Fruit fly (Drosophila melanogaster) whole organism, pupa: Measurements from ENCODE around the gene 825-Oak.

Experiments
- CG10348 ChIP-seq: fragments of 200-800 bp; sonication (Bioruptor generic); IDR thresholded peaks from 2 replicates; pipeline ENCODE4 v1.3.6; 2022; ENCODE audit warnings: missing biosample characterization, missing genetic modification characterization
- CG12605 ChIP-seq: fragments of 200-800 bp; sonication (Bioruptor generic); IDR thresholded peaks from 2 replicates; pipeline ENCODE4 v1.3.6; 2022; ENCODE audit warnings: missing biosample characterization, missing genetic modification characterization
- CG13204 ChIP-seq: fragments of 200-800 bp; sonication (Bioruptor generic); optimal IDR thresholded peaks from 2 replicates; lab custom pipeline; 2018; ENCODE audit warnings: missing biosample characterization, mild to moderate bottlenecking, missing genetic modification characterization, moderate library complexity
- CG14655 ChIP-seq: fragments of 200-800 bp; sonication (Bioruptor generic); optimal IDR thresholded peaks from 3 replicates; lab custom pipeline; 2017; ENCODE audit warnings: mild to moderate bottlenecking, missing biosample characterization, missing genetic modification reagents, missing genetic modification characterization
- CG15710 ChIP-seq: fragments of 200-800 bp; sonication (Bioruptor generic); optimal IDR thresholded peaks from 2 replicates; lab custom pipeline; 2018; ENCODE audit warnings: missing biosample characterization, mild to moderate bottlenecking, missing genetic modification characterization, moderate library complexity
- CG17806 ChIP-seq: fragments of 200-800 bp; sonication (Bioruptor generic); optimal IDR thresholded peaks from 2 replicates; lab custom pipeline; 2018; ENCODE audit warnings: missing biosample characterization, mild to moderate bottlenecking, missing genetic modification characterization, moderate library complexity
- CG32121 ChIP-seq: fragments of 200-800 bp; sonication (Bioruptor generic); IDR thresholded peaks from 2 replicates; pipeline ENCODE4 v1.3.6; 2022; ENCODE audit warnings: missing biosample characterization, missing genetic modification characterization
- CG34367 ChIP-seq: fragments of 200-800 bp; sonication (Bioruptor generic); optimal IDR thresholded peaks from 2 replicates; lab custom pipeline; 2018; ENCODE audit warnings: missing biosample characterization, mild to moderate bottlenecking, missing genetic modification characterization
- CG4496 ChIP-seq: fragments of 200-800 bp; sonication (Bioruptor generic); IDR thresholded peaks from 3 replicates; pipeline ENCODE4 v1.3.6; 2022; ENCODE audit warnings: missing biosample characterization, missing genetic modification characterization
- CG8159 ChIP-seq: fragments of 200-800 bp; sonication (Bioruptor generic); optimal IDR thresholded peaks from 3 replicates; lab custom pipeline; 2018; ENCODE audit warnings: missing biosample characterization, mild to moderate bottlenecking, missing genetic modification characterization, moderate library complexity
- CG8301 ChIP-seq: fragments of 200-800 bp; sonication (Bioruptor generic); optimal IDR thresholded peaks from 2 replicates; lab custom pipeline; 2018; ENCODE audit warnings: missing biosample characterization, mild to moderate bottlenecking, missing genetic modification characterization
- CG9948 ChIP-seq: fragments of 200-800 bp; sonication (Bioruptor generic); optimal IDR thresholded peaks from 2 replicates; lab custom pipeline; 2018; ENCODE audit warnings: missing biosample characterization, mild to moderate bottlenecking, missing genetic modification characterization, moderate library complexity
- D1 ChIP-seq: fragments of 200-800 bp; sonication (Bioruptor generic); optimal IDR thresholded peaks from 2 replicates; lab custom pipeline; 2018; ENCODE audit warnings: missing biosample characterization, mild to moderate bottlenecking, missing genetic modification characterization, moderate library complexity
- EcR ChIP-seq: fragments of 200-800 bp; sonication (Bioruptor generic); optimal IDR thresholded peaks from 3 replicates; lab custom pipeline; 2019; ENCODE audit warnings: missing biosample characterization, missing genetic modification characterization, mild to moderate bottlenecking, moderate library complexity, missing genetic modification reagents
- Ets98B ChIP-seq: fragments of 200-800 bp; sonication (Bioruptor generic); IDR thresholded peaks from 2 replicates; pipeline ENCODE4 v1.3.6; 2022; ENCODE audit warnings: missing biosample characterization, missing genetic modification characterization
- Pif1A ChIP-seq: fragments of 200-800 bp; sonication (Bioruptor generic); optimal IDR thresholded peaks from 3 replicates; lab custom pipeline; 2016; ENCODE audit warnings: missing biosample characterization, missing genetic modification characterization
- Pif1B ChIP-seq: fragments of 200-800 bp; sonication (Bioruptor generic); optimal IDR thresholded peaks from 3 replicates; lab custom pipeline; 2016; ENCODE audit warnings: missing biosample characterization, missing genetic modification characterization
- Snoo ChIP-seq: fragments of 200-800 bp; sonication (Bioruptor generic); optimal IDR thresholded peaks from 3 replicates; lab custom pipeline; 2017; ENCODE audit warnings: missing biosample characterization, mild to moderate bottlenecking, missing genetic modification characterization, inconsistent platforms
- fd96Ca ChIP-seq: fragments of 200-800 bp; sonication (Bioruptor generic); IDR thresholded peaks from 3 replicates; pipeline ENCODE4 v1.3.6; 2022; ENCODE audit warnings: missing biosample characterization, missing genetic modification characterization
- gl ChIP-seq: fragments of 200-800 bp; sonication (Bioruptor generic); optimal IDR thresholded peaks from 2 replicates; lab custom pipeline; 2018; ENCODE audit warnings: missing biosample characterization, mild to moderate bottlenecking, missing genetic modification characterization
- rn ChIP-seq: fragments of 200-800 bp; sonication (Bioruptor generic); IDR thresholded peaks from 2 replicates; pipeline ENCODE4 v1.3.6; 2022; ENCODE audit warnings: missing biosample characterization, missing genetic modification characterization

Gene 825-Oak

dm6 chr3L:19444092-19444491, 27.9 kb downstream of the 825-Oak start:
- no peak for TF ChIP-seq Snoo (tag; lab: Kevin White, UChicago)
- TF ChIP-seq fd96Ca (GFP tag; lab: Robert Waterston, UW): no peak
- peak; percentile 26 for TF ChIP-seq CG8159 (tag; lab: Kevin White, UChicago)
- TF ChIP-seq EcR: no peak
- TF ChIP-seq CG13204: no peak
- no peak for TF ChIP-seq CG8301 (tag; lab: Kevin White, UChicago)
- TF ChIP-seq CG4496 (GFP tag; lab: Robert Waterston, UW): 0 out of 3 replicates have a peak, but pooled peaks have one; percentile 29
- TF ChIP-seq CG15710 (tag; lab: Kevin White, UChicago): peak; percentile 22
- TF ChIP-seq CG32121 (GFP tag; lab: Robert Waterston, UW): no peak
- TF ChIP-seq CG14655: no peak
- TF ChIP-seq CG9948 (tag; lab: Kevin White, UChicago): peak; percentile 25
- TF ChIP-seq CG34367 (tag; lab: Kevin White, UChicago): peak; percentile 0
- no peak for TF ChIP-seq Pif1B (GFP tag; lab: Kevin White, UChicago)
- TF ChIP-seq D1: no peak
- TF ChIP-seq CG10348: no peak
- TF ChIP-seq CG12605 (GFP tag; lab: Robert Waterston, UW): no peak
- TF ChIP-seq gl: no peak
- no peak for TF ChIP-seq rn (GFP tag; lab: Robert Waterston, UW)
- peak; percentile 32 for TF ChIP-seq CG17806 (tag; lab: Kevin White, UChicago)
- TF ChIP-seq Ets98B: no peak
- TF ChIP-seq Pif1A: no peak

DNA sequence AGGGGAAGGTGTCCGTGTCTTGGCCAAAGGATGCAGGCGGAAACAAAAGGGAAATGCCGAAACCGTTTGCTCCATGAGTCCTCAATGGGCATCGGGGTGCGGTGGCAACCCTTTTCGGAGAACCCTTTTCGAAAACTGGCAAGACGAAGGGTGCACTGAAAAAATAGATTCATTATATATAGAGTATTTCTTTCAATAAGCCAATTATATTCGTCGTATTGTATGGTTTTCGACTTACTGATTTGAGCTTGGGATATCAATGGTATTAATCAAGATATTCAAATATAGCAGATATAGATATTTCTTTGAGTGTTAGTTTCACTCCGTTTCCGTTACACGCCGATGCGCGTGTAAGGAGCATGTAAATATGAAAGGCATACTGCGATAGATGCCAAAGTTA, 29.8 kb downstream of the 825-Oak start:
- TF ChIP-seq CG9948 (tag; lab: Kevin White, UChicago): peak; percentile 25
- TF ChIP-seq CG4496 (GFP tag; lab: Robert Waterston, UW): peak; percentile 20; the same call in 1 of the 3 replicates
- TF ChIP-seq CG15710 (tag; lab: Kevin White, UChicago): peak; percentile 36
- TF ChIP-seq Pif1B (GFP tag; lab: Kevin White, UChicago): no peak
- peak; percentile 54 for TF ChIP-seq CG8159 (tag; lab: Kevin White, UChicago)
